Worm (Caenorhabditis elegans) whole organism, L1 larva: ENCODE results near the gene scd-1.
"Not testable (repeated sequence)": the region's sequence is repeated elsewhere in the genome, so short reads cannot be mapped to it uniquely, and the experiment has no call there.

Experiments used
- C04F5.9 ChIP-seq: sonication (generic microtip); optimal IDR thresholded peaks from 2 replicates; lab custom pipeline; 2016; ENCODE audit warnings: missing genetic modification characterization, missing compliant biosample characterization
- C34B4.2 ChIP-seq: sonication (generic microtip); optimal IDR thresholded peaks from 2 replicates; lab custom pipeline; 2017; ENCODE audit warnings: mild to moderate bottlenecking, missing genetic modification characterization, missing compliant biosample characterization
- Y116A8C.19 ChIP-seq: sonication (generic microtip); optimal IDR thresholded peaks from 2 replicates; lab custom pipeline; 2016; ENCODE audit warnings: missing compliant biosample characterization, missing genetic modification characterization, borderline replicate concordance
- aha-1 ChIP-seq: fragments of 150-350 bp; optimal IDR thresholded peaks from 2 replicates; lab custom pipeline; 2014; ENCODE audit warnings: missing biosample characterization, missing genetic modification characterization
- aly-2 ChIP-seq: fragments of 150-350 bp; optimal IDR thresholded peaks from 2 replicates; lab custom pipeline; 2014; ENCODE audit warnings: missing biosample characterization, missing genetic modification characterization
- ama-1 ChIP-seq: fragments of 150-350 bp; optimal IDR thresholded peaks from 2 replicates; lab custom pipeline; 2014
- blmp-1 ChIP-seq: fragments of 150-350 bp; optimal IDR thresholded peaks from 2 replicates; lab custom pipeline; 2014; ENCODE audit warnings: missing biosample characterization, missing genetic modification characterization
- ceh-63 ChIP-seq: fragments of 200-800 bp; sonication (Bioruptor generic); optimal IDR thresholded peaks from 2 replicates; lab custom pipeline; 2018; ENCODE audit warnings: mild to moderate bottlenecking, missing genetic modification characterization, missing compliant biosample characterization
- ceh-90 ChIP-seq: sonication (generic microtip); optimal IDR thresholded peaks from 2 replicates; lab custom pipeline; 2016; ENCODE audit warnings: missing genetic modification characterization, missing compliant biosample characterization
- dpl-1 ChIP-seq, 3 experiments: fragments of 150-350 bp in 2 of 3; sonication (generic microtip) in 1 of 3; optimal IDR thresholded peaks; 2 replicates each; lab custom pipeline; 2014 to 2017; ENCODE audit warnings: missing biosample characterization in 3 of 3, missing genetic modification characterization in 3 of 3, missing genetic modification reagents in 3 of 3
- dsc-1 ChIP-seq: sonication (generic microtip); optimal IDR thresholded peaks from 2 replicates; lab custom pipeline; 2016; ENCODE audit warnings: mild to moderate bottlenecking, missing genetic modification characterization, missing compliant biosample characterization
- efl-1 ChIP-seq, 4 experiments: fragments of 150-350 bp; optimal IDR thresholded peaks in 3 of 4; peaks in 1 of 4; 1 replicate in 1 of 4; 2 replicates in 3 of 4; lab custom pipeline; 2014; ENCODE audit warnings: missing biosample characterization in 2 of 4, missing genetic modification characterization in 2 of 4, missing genetic modification reagents in 2 of 4
- elt-2 ChIP-seq: sonication (generic microtip); optimal IDR thresholded peaks from 2 replicates; lab custom pipeline; 2016; ENCODE audit warnings: missing genetic modification characterization, mild to moderate bottlenecking, inconsistent platforms, missing compliant biosample characterization, missing genetic modification reagents
- elt-3 ChIP-seq, 6 experiments: fragments of 150-350 bp in 1 of 6; sonication (generic microtip); optimal IDR thresholded peaks; 2 replicates each; lab custom pipeline; 2017 to 2018; ENCODE audit warnings: missing biosample characterization in 6 of 6, missing genetic modification characterization in 6 of 6, inconsistent platforms in 1 of 6
- ets-5 ChIP-seq: fragments of 200-800 bp; sonication (Bioruptor generic); IDR thresholded peaks from 2 replicates; pipeline ENCODE4 v1.3.6; 2022; ENCODE audit warnings: missing genetic modification characterization, missing compliant biosample characterization
- fkh-10 ChIP-seq: sonication (generic microtip); optimal IDR thresholded peaks from 2 replicates; lab custom pipeline; 2017; ENCODE audit warnings: missing biosample characterization, missing genetic modification reagents, missing genetic modification characterization
- fkh-8 ChIP-seq: sonication (generic microtip); optimal IDR thresholded peaks from 2 replicates; lab custom pipeline; 2016; ENCODE audit warnings: mild to moderate bottlenecking, missing genetic modification characterization, missing compliant biosample characterization
- fos-1 ChIP-seq: fragments of 150-350 bp; optimal IDR thresholded peaks from 2 replicates; lab custom pipeline; 2014; ENCODE audit warnings: missing biosample characterization, missing genetic modification characterization
- grh-1 ChIP-seq: fragments of 200-800 bp; sonication (Bioruptor generic); IDR thresholded peaks from 2 replicates; pipeline ENCODE4 v1.3.6; 2022; ENCODE audit warnings: missing genetic modification reagents, missing genetic modification characterization, missing compliant biosample characterization
- hlh-17 ChIP-seq: fragments of 200-800 bp; sonication (Bioruptor generic); optimal IDR thresholded peaks from 2 replicates; lab custom pipeline; 2018; ENCODE audit warnings: missing genetic modification characterization, mild to moderate bottlenecking, missing compliant biosample characterization, moderate library complexity, borderline replicate concordance
- hpl-2 ChIP-seq: fragments of 150-350 bp; optimal IDR thresholded peaks from 2 replicates; lab custom pipeline; 2014; ENCODE audit warnings: missing biosample characterization, missing genetic modification reagents, missing genetic modification characterization
- irx-1 ChIP-seq: sonication (generic microtip); optimal IDR thresholded peaks from 2 replicates; lab custom pipeline; 2016; ENCODE audit warnings: missing genetic modification characterization, missing compliant biosample characterization
- jun-1 ChIP-seq: fragments of 150-350 bp; optimal IDR thresholded peaks from 2 replicates; lab custom pipeline; 2014; ENCODE audit warnings: missing biosample characterization, missing genetic modification reagents, missing genetic modification characterization
- lin-13 ChIP-seq: fragments of 150-350 bp; optimal IDR thresholded peaks from 2 replicates; lab custom pipeline; 2014; ENCODE audit warnings: missing biosample characterization, missing genetic modification reagents, missing genetic modification characterization
- lin-14 ChIP-seq: fragments of 200-800 bp; sonication (Bioruptor generic); optimal IDR thresholded peaks from 2 replicates; lab custom pipeline; 2018; ENCODE audit warnings: mild to moderate bottlenecking, missing genetic modification characterization, moderate library complexity, missing compliant biosample characterization
- lin-35 ChIP-seq, 2 experiments: fragments of 150-350 bp; optimal IDR thresholded peaks; 2 replicates each; lab custom pipeline; 2014; ENCODE audit warnings: missing biosample characterization in 2 of 2, missing genetic modification characterization in 2 of 2, missing genetic modification reagents in 2 of 2
- lin-39 ChIP-seq: fragments of 150-350 bp; optimal IDR thresholded peaks from 2 replicates; lab custom pipeline; 2014; ENCODE audit warnings: missing biosample characterization, missing genetic modification reagents, missing genetic modification characterization
- mab-9 ChIP-seq: fragments of 200-800 bp; sonication (Bioruptor generic); IDR thresholded peaks from 2 replicates; pipeline ENCODE4 v1.3.6; 2022; ENCODE audit warnings: missing genetic modification reagents, missing genetic modification characterization, missing compliant biosample characterization
- mdl-1 ChIP-seq, 2 experiments: fragments of 150-350 bp; optimal IDR thresholded peaks; 2 replicates each; lab custom pipeline; 2014 to 2017; ENCODE audit warnings: missing biosample characterization in 2 of 2, missing genetic modification characterization in 2 of 2, inconsistent platforms in 1 of 2
- mef-2 ChIP-seq: fragments of 150-350 bp; optimal IDR thresholded peaks from 2 replicates; lab custom pipeline; 2014; ENCODE audit warnings: missing biosample characterization, missing genetic modification characterization
- mep-1 ChIP-seq: fragments of 150-350 bp; optimal IDR thresholded peaks from 2 replicates; lab custom pipeline; 2014; ENCODE audit warnings: missing biosample characterization, missing genetic modification characterization
- nhr-11 ChIP-seq: fragments of 150-350 bp; optimal IDR thresholded peaks from 2 replicates; lab custom pipeline; 2014; ENCODE audit warnings: missing biosample characterization, missing genetic modification characterization
- nhr-19 ChIP-seq: fragments of 200-800 bp; sonication (Bioruptor generic); conservative IDR thresholded peaks from 2 replicates; pipeline ENCODE4 v1.3.6; 2022; ENCODE audit warnings: missing genetic modification characterization, missing compliant biosample characterization
- nhr-20 ChIP-seq: sonication (generic microtip); optimal IDR thresholded peaks from 2 replicates; lab custom pipeline; 2016; ENCODE audit warnings: mild to moderate bottlenecking, missing genetic modification characterization, missing compliant biosample characterization
- nhr-28 ChIP-seq: fragments of 150-350 bp; optimal IDR thresholded peaks from 2 replicates; lab custom pipeline; 2014; ENCODE audit warnings: missing biosample characterization, missing genetic modification characterization
- nhr-47 ChIP-seq: sonication (generic microtip); optimal IDR thresholded peaks from 2 replicates; lab custom pipeline; 2016; ENCODE audit warnings: mild to moderate bottlenecking, missing genetic modification characterization, moderate library complexity, missing compliant biosample characterization
- nhr-71 ChIP-seq: sonication (generic microtip); optimal IDR thresholded peaks from 2 replicates; lab custom pipeline; 2016; ENCODE audit warnings: mild to moderate bottlenecking, missing genetic modification characterization, moderate library complexity, missing compliant biosample characterization
- nhr-84 ChIP-seq: sonication (generic microtip); optimal IDR thresholded peaks from 2 replicates; lab custom pipeline; 2017; ENCODE audit warnings: missing biosample characterization, missing genetic modification characterization
- nhr-90 ChIP-seq: sonication (generic microtip); optimal IDR thresholded peaks from 2 replicates; lab custom pipeline; 2016; ENCODE audit warnings: mild to moderate bottlenecking, missing genetic modification characterization, missing compliant biosample characterization; ENCODE audit not compliant: poor library complexity
- pag-3 ChIP-seq: sonication (generic microtip); optimal IDR thresholded peaks from 2 replicates; lab custom pipeline; 2017; ENCODE audit warnings: missing genetic modification characterization, mild to moderate bottlenecking, missing compliant biosample characterization, antibody characterized with exemption, borderline replicate concordance; ENCODE audit not compliant: insufficient read depth
- pax-3 ChIP-seq: fragments of 200-800 bp; sonication (Bioruptor generic); optimal IDR thresholded peaks from 2 replicates; lab custom pipeline; 2018; ENCODE audit warnings: mild to moderate bottlenecking, missing genetic modification characterization, moderate library complexity, missing compliant biosample characterization
- pqm-1 ChIP-seq: sonication (generic microtip); optimal IDR thresholded peaks from 3 replicates; lab custom pipeline; 2017; ENCODE audit warnings: missing biosample characterization, missing genetic modification characterization
- rnt-1 ChIP-seq: sonication (generic microtip); optimal IDR thresholded peaks from 2 replicates; lab custom pipeline; 2016; ENCODE audit warnings: mild to moderate bottlenecking, missing genetic modification characterization, moderate library complexity, missing compliant biosample characterization
- snu-23 ChIP-seq: sonication (generic microtip); optimal IDR thresholded peaks from 2 replicates; lab custom pipeline; 2016; ENCODE audit warnings: missing genetic modification characterization, missing compliant biosample characterization
- swsn-7 ChIP-seq: sonication (generic microtip); optimal IDR thresholded peaks from 2 replicates; lab custom pipeline; 2016; ENCODE audit warnings: missing genetic modification characterization, missing compliant biosample characterization
- unc-130 ChIP-seq: fragments of 150-350 bp; optimal IDR thresholded peaks from 2 replicates; lab custom pipeline; 2017; ENCODE audit warnings: missing biosample characterization, missing genetic modification characterization, inconsistent platforms
- unc-86 ChIP-seq: sonication (generic microtip); optimal IDR thresholded peaks from 2 replicates; lab custom pipeline; 2016; ENCODE audit warnings: missing genetic modification characterization, missing compliant biosample characterization
- unc-98 ChIP-seq: fragments of 200-800 bp; sonication (Bioruptor generic); IDR thresholded peaks from 2 replicates; pipeline ENCODE4 v1.3.6; 2022; ENCODE audit warnings: missing genetic modification characterization, missing compliant biosample characterization
- xbp-1 ChIP-seq: sonication (generic microtip); optimal IDR thresholded peaks from 2 replicates; lab custom pipeline; 2016; ENCODE audit warnings: missing genetic modification characterization, missing compliant biosample characterization
- zag-1 ChIP-seq: fragments of 150-350 bp; optimal IDR thresholded peaks from 2 replicates; lab custom pipeline; 2014; ENCODE audit warnings: missing biosample characterization, missing genetic modification characterization
- ztf-4 ChIP-seq: fragments of 150-350 bp; optimal IDR thresholded peaks from 2 replicates; lab custom pipeline; 2014; ENCODE audit warnings: missing biosample characterization, missing genetic modification characterization

The scd-1 gene

ce11 chrX:12502582-12502981 is 23.0 kb downstream of the scd-1 start:
- not testable (repeated sequence) for TF ChIP-seq efl-1 (optimal IDR thresholded peaks at IDR 0.05; lab: Kevin White, UChicago)
- TF ChIP-seq efl-1 (GFP tag; optimal IDR thresholded peaks at IDR 0.05 in 1 of 2; lab: Kevin White, UChicago): peak in 1 of 2 experiments; percentile 66

ce11 chrX:12500777-12501176 is 24.8 kb downstream of the scd-1 start:
- TF ChIP-seq nhr-90 (tag; lab: Kevin White, UChicago) (peak; percentile 93), blmp-1 (tag; lab: Kevin White, UChicago) (peak; percentile 85), jun-1 (tag; lab: Kevin White, UChicago) (peak; percentile 74), hpl-2 (GFP tag; lab: Kevin White, UChicago) (no peak), ztf-4 (tag; lab: Kevin White, UChicago) (peak; percentile 25), dsc-1 (tag; lab: Kevin White, UChicago) (no peak), mdl-1 (tag; optimal IDR thresholded peaks at IDR 0.05; lab: Kevin White, UChicago) (peak in 1 of 2 experiments; percentile 80), C04F5.9 (tag; lab: Kevin White, UChicago) (no peak), mep-1 (tag; lab: Kevin White, UChicago) (peak; percentile 12), nhr-71 (tag; lab: Kevin White, UChicago) (peak; percentile 95), aha-1 (tag; lab: Kevin White, UChicago) (no peak), irx-1 (peak; percentile 18), ama-1 (no peak), ceh-63 (no peak), unc-98 (GFP tag; lab: Robert Waterston, UW) (no peak), zag-1 (tag; lab: Kevin White, UChicago) (no peak), snu-23 (GFP tag; lab: Kevin White, UChicago) (peak; percentile 81), nhr-19 (GFP tag; lab: Robert Waterston, UW) (peak; percentile 96), C34B4.2 (no peak), fkh-10 (GFP tag; lab: Kevin White, UChicago) (no peak), nhr-20 (tag; lab: Kevin White, UChicago) (peak; percentile 99), rnt-1 (tag; lab: Kevin White, UChicago) (peak; percentile 28), mab-9 (GFP tag; lab: Robert Waterston, UW) (no peak), nhr-84 (no peak), swsn-7 (tag; lab: Kevin White, UChicago) (peak; percentile 23), grh-1 (peak; percentile 65), lin-13 (peak; percentile 7), lin-39 (no peak), fos-1 (tag; lab: Kevin White, UChicago) (no peak), elt-3 (tag; optimal IDR thresholded peaks at IDR 0.05; lab: Kevin White, UChicago) (peak; percentile 81 to 100 (median 96)), pag-3 (tag; lab: Kevin White, UChicago) (no peak), hlh-17 (GFP tag; lab: Kevin White, UChicago) (no peak), xbp-1 (peak; percentile 29), elt-2 (tag; lab: Kevin White, UChicago) (peak; percentile 100), ets-5 (GFP tag; lab: Robert Waterston, UW) (no peak), pqm-1 (tag; lab: Kevin White, UChicago) (no peak), nhr-28 (no peak), dpl-1 (GFP tag; optimal IDR thresholded peaks at IDR 0.05; lab: Kevin White, UChicago) (peak in 2 of 3 experiments; percentile 14 to 39), fkh-8 (tag; lab: Kevin White, UChicago) (no peak), mef-2 (no peak), lin-35 (GFP tag; optimal IDR thresholded peaks at IDR 0.05; lab: Kevin White, UChicago) (peak; percentile 1 to 84), nhr-11 (tag; lab: Kevin White, UChicago) (no peak), aly-2 (tag; lab: Kevin White, UChicago) (no peak), lin-14 (GFP tag; lab: Kevin White, UChicago) (peak; percentile 88), pax-3 (tag; lab: Kevin White, UChicago) (no peak), nhr-47 (peak; percentile 72), ceh-90 (tag; lab: Kevin White, UChicago) (no peak), unc-86 (tag; lab: Kevin White, UChicago) (no peak), Y116A8C.19 (no peak), unc-130 (tag; lab: Kevin White, UChicago) (peak; percentile 30)
